Fruit fly (Drosophila melanogaster): ENCODE measurements around the gene CG14820.

dm6 chr3L:6931850-6932249, 876 bp upstream of the CG14820 start, which contains the start of gene CG45413:
- no peak for TF ChIP-seq CG6808 (GFP tag; optimal IDR thresholded peaks at IDR 0.05)
- no peak for TF ChIP-seq acj6 (GFP tag; optimal IDR thresholded peaks at IDR 0.05)
- no peak for TF ChIP-seq CG8632 (GFP tag; optimal IDR thresholded peaks at IDR 0.05)
- TF ChIP-seq CG16779 (tag; optimal IDR thresholded peaks at IDR 0.05): no peak
- no peak for TF ChIP-seq Lpt (GFP tag; optimal IDR thresholded peaks at IDR 0.05)
- no peak for TF ChIP-seq svp (GFP tag)
- no peak for TF ChIP-seq Hr39 (GFP tag; optimal IDR thresholded peaks at IDR 0.05)
- no peak for TF ChIP-seq Blimp-1 (GFP tag; optimal IDR thresholded peaks at IDR 0.05)
- TF ChIP-seq ss (GFP tag; optimal IDR thresholded peaks at IDR 0.05): no peak
- no peak for TF ChIP-seq CG10631 (GFP tag; optimal IDR thresholded peaks at IDR 0.05)

Data from whole organism, prepupa.